Worm (Caenorhabditis elegans): ENCODE data around the gene nhr-146.
A peak's percentile ranks its signal among the peaks of the same experiment; 100 is the strongest.

Gene nhr-146

DNA sequence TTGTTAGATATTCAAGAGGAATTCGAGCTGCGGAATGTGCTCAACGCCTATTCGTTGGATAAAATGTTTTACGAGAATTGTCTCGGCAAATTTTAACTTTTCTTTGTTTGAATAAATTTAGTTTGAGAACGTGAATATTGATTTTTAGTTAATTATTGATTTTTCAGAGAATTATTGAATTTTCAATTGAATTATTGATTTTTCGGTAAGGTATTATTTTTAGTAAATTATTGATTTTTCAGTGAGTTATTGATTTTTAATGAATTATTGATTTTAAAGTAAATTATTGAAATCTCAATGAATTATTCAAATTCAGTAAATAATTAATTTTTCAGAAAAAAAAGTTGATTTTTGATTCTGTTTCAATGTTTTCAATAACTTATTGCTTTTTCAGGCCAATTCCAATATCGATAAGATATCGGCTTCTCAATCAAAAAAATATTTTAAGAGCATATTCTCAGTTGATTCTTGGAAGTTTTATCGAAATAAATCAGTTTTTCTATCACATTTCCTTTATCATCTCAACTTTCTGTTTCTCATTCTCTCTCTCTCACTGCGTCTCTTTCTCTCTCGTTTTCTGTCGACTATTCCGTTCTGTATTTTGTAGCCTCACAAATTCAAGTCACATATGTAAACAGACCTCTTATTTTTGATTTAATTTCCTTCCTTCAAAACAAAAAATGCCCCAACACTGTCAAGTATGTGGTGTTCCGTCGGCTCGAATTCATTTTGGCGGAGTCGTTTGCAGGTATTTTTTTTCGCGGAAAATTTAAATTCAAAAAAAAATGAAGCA lies 6.9 kb upstream of the nhr-146 start, which contains the start of gene nhr-92:
TSS of gene nhr-92 (plus strand) at position 576 of the 793 bp plus-strand sequence.
- no peak for TF ChIP-seq unc-62 (GFP tag; optimal IDR thresholded peaks at IDR 0.05)
- TF ChIP-seq elt-2 (tag; optimal IDR thresholded peaks at IDR 0.05): peak; percentile 38
- TF ChIP-seq pha-4 (tag; optimal IDR thresholded peaks at IDR 0.05): peak; percentile 34
- no peak for TF ChIP-seq sea-2 (GFP tag; optimal IDR thresholded peaks at IDR 0.05)
- peak; percentile 95 for TF ChIP-seq ceh-28 (tag; optimal IDR thresholded peaks at IDR 0.05)

DNA sequence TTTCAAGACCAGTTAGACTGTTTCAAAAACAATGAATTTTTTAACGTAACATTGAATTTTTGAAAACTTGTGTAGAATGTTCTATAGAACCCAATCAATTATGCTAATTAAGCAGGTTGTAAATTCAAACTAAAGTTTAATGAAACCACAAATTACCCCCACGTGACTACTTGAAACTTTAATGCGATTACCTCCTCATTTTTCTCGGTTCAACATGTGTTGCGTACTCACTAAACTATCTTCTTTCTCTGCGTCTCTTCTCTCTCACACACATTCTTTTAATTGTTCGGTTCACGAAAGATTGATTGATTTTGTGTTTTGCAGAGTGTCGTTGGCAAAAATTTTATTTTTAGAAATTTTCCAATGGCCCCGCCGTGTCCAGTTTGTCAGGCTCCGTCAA lies 2.9 kb upstream of the nhr-146 start, which contains the start of gene nhr-87:
TSS of gene nhr-87 (plus strand) at position 318 of the 400 bp plus-strand sequence.
- TF ChIP-seq lin-39 (tag; optimal IDR thresholded peaks at IDR 0.05): peak; percentile 9
- TF ChIP-seq fos-1 (tag; optimal IDR thresholded peaks at IDR 0.05): no peak
- peak; percentile 14 for TF ChIP-seq nhr-23 (tag; optimal IDR thresholded peaks at IDR 0.05)
- TF ChIP-seq tbx-2 (tag; optimal IDR thresholded peaks at IDR 0.05): no peak
- no peak for TF ChIP-seq fkh-2 (tag; optimal IDR thresholded peaks at IDR 0.05)
- TF ChIP-seq nhr-77 (tag; optimal IDR thresholded peaks at IDR 0.05): no peak
- TF ChIP-seq aly-2 (tag; optimal IDR thresholded peaks at IDR 0.05): no peak
- no peak for TF ChIP-seq zag-1 (tag; optimal IDR thresholded peaks at IDR 0.05)
- no peak for TF ChIP-seq egl-27 (tag; optimal IDR thresholded peaks at IDR 0.05)
- TF ChIP-seq nhr-67 (tag; optimal IDR thresholded peaks at IDR 0.05): no peak
- TF ChIP-seq sea-2 (GFP tag; optimal IDR thresholded peaks at IDR 0.05): no peak
- peak; percentile 48 for TF ChIP-seq nhr-25 (tag; optimal IDR thresholded peaks at IDR 0.05)
- TF ChIP-seq daf-12 (tag; optimal IDR thresholded peaks at IDR 0.05): no peak
- TF ChIP-seq hmg-11 (tag; optimal IDR thresholded peaks at IDR 0.05): no peak
- no peak for TF ChIP-seq skn-1 (tag; optimal IDR thresholded peaks at IDR 0.05)
- no peak for TF ChIP-seq nhr-237 (tag; optimal IDR thresholded peaks at IDR 0.05)
- no peak for TF ChIP-seq fkh-10 (GFP tag; optimal IDR thresholded peaks at IDR 0.05)
- TF ChIP-seq ceh-16 (tag; optimal IDR thresholded peaks at IDR 0.05): no peak
- no peak for TF ChIP-seq nhr-12 (tag; optimal IDR thresholded peaks at IDR 0.05)
- TF ChIP-seq mml-1 (tag; optimal IDR thresholded peaks at IDR 0.05): no peak
- peak; percentile 16 for TF ChIP-seq nfya-1 (tag; optimal IDR thresholded peaks at IDR 0.05; ENCODE audit: insufficient read depth)
- TF ChIP-seq unc-62 (GFP tag; optimal IDR thresholded peaks at IDR 0.05): no peak
- TF ChIP-seq ama-1 (optimal IDR thresholded peaks at IDR 0.05): no peak
- TF ChIP-seq pqm-1 (tag; optimal IDR thresholded peaks at IDR 0.05): no peak
- no peak for TF ChIP-seq egl-5 (tag; optimal IDR thresholded peaks at IDR 0.05)
- peak; percentile 1 for TF ChIP-seq elt-2 (tag; optimal IDR thresholded peaks at IDR 0.05)

DNA sequence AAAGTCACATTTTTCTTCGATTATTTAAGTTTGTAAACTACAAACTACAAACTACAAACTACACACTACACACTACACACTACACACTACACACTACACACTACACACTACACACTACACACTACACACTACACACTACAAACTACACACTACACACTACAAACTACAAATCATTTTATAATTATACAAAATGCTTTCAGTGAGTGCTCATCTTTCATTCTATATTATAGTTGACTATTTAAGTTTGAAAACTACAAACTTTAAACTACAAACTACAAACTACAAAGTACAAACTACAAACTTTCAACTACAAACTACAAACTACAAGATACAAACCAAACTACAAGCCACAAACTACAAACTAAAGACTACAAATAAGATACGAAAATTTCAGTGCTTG lies 2.2 kb upstream of the nhr-146 start:
- TF ChIP-seq unc-39 (tag; optimal IDR thresholded peaks at IDR 0.05) (no peak), ztf-4 (tag; optimal IDR thresholded peaks at IDR 0.05) (no peak), nhr-237 (tag; optimal IDR thresholded peaks at IDR 0.05) (no peak), nfya-1 (tag; optimal IDR thresholded peaks at IDR 0.05; ENCODE audit: insufficient read depth) (no peak), unc-62 (GFP tag; optimal IDR thresholded peaks at IDR 0.05) (no peak), aly-2 (tag; optimal IDR thresholded peaks at IDR 0.05) (no peak), ZK546.5 (tag; optimal IDR thresholded peaks at IDR 0.05) (no peak), nhr-67 (tag; optimal IDR thresholded peaks at IDR 0.05) (no peak), eor-1 (tag; optimal IDR thresholded peaks at IDR 0.05) (no peak), lin-15B (tag; optimal IDR thresholded peaks at IDR 0.05) (no peak), zag-1 (tag; optimal IDR thresholded peaks at IDR 0.05) (no peak), nhr-43 (tag; optimal IDR thresholded peaks at IDR 0.05; ENCODE audit: poor library complexity, severe bottlenecking) (no peak), elt-3 (tag; optimal IDR thresholded peaks at IDR 0.05) (no peak), sea-2 (GFP tag; optimal IDR thresholded peaks at IDR 0.05) (no peak), fos-1 (tag; optimal IDR thresholded peaks at IDR 0.05) (no peak), snpc-4 (tag; optimal IDR thresholded peaks at IDR 0.05) (no peak), nhr-23 (tag; optimal IDR thresholded peaks at IDR 0.05) (no peak)

DNA sequence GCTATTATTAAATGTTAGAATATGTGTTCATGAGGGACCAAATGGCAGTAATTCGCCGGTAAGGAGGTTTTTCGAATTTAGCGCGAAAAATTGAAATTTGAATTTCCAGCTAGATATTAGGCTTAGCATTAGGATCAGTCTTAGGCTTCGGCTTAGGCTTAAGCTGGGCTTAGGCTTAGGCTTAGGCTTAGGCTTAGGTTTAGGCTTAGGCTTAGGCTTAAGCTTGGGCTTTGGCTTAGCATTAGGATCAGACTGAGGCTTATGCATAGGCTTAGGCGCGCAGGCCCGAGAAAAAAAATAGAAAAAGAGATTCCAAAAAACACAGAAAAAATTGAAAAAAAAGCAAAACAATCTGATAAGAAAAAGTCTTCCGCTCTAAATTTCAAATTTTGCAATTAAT lies 1.7 kb downstream of the nhr-146 start:
- TF ChIP-seq nhr-76 (tag; optimal IDR thresholded peaks at IDR 0.05) (no peak), jun-1 (tag; optimal IDR thresholded peaks at IDR 0.05) (no peak), elt-1 (tag; optimal IDR thresholded peaks at IDR 0.05) (no peak), sea-2 (GFP tag; optimal IDR thresholded peaks at IDR 0.05) (no peak), fkh-10 (GFP tag; optimal IDR thresholded peaks at IDR 0.05) (no peak), ceh-28 (tag; optimal IDR thresholded peaks at IDR 0.05) (no peak), tbx-2 (tag; optimal IDR thresholded peaks at IDR 0.05) (no peak), hmg-11 (tag; optimal IDR thresholded peaks at IDR 0.05) (no peak), lsy-12 (tag; optimal IDR thresholded peaks at IDR 0.05) (no peak), nhr-23 (tag; optimal IDR thresholded peaks at IDR 0.05) (no peak), elt-2 (tag; optimal IDR thresholded peaks at IDR 0.05) (no peak), ZK546.5 (tag; optimal IDR thresholded peaks at IDR 0.05) (no peak), ceh-9 (tag; optimal IDR thresholded peaks at IDR 0.05) (no peak), lin-39 (tag; optimal IDR thresholded peaks at IDR 0.05) (no peak), R02D3.7 (tag; optimal IDR thresholded peaks at IDR 0.05) (no peak), ceh-16 (tag; optimal IDR thresholded peaks at IDR 0.05) (no peak)

Data from whole organism, L3 larva.